Fruit fly (Drosophila melanogaster): ENCODE data around the gene bond.

Gene bond

dm6 chr3R:22536504-22537423 lies 13.7 kb upstream of the bond start (continued):
- TF ChIP-seq HLH4C (GFP tag; IDR thresholded peaks at IDR 0.05; ENCODE audit: partially characterized antibody) = no peak
- TF ChIP-seq CG10565 (GFP tag; optimal IDR thresholded peaks at IDR 0.05) = no peak
- peak; percentile 40 for TF ChIP-seq CG2712 (tag; optimal IDR thresholded peaks at IDR 0.05)
- TF ChIP-seq HLH3B (GFP tag; IDR thresholded peaks at IDR 0.05) = no peak
- no peak for TF ChIP-seq hbn (GFP tag; IDR thresholded peaks at IDR 0.05; ENCODE audit: partially characterized antibody)
- 0 out of 2 replicates have a peak, but pooled peaks have one; percentile 9 for TF ChIP-seq H2.0 (GFP tag; IDR thresholded peaks at IDR 0.05)
- no peak for TF ChIP-seq CG7271 (tag; optimal IDR thresholded peaks at IDR 0.05)
- peak; percentile 33 for TF ChIP-seq bab2 (GFP tag; optimal IDR thresholded peaks at IDR 0.05)
- TF ChIP-seq CG42726 (GFP tag; IDR thresholded peaks at IDR 0.05; ENCODE audit: partially characterized antibody) = no peak
- no peak for TF ChIP-seq ro (GFP tag; IDR thresholded peaks at IDR 0.05)
- no peak for TF ChIP-seq ssp (GFP tag; IDR thresholded peaks at IDR 0.05)
- peak; percentile 37 for TF ChIP-seq CG10267 (tag; optimal IDR thresholded peaks at IDR 0.05)
- no peak for TF ChIP-seq CG4328 (GFP tag; optimal IDR thresholded peaks at IDR 0.05)
- TF ChIP-seq CG3163 (GFP tag; optimal IDR thresholded peaks at IDR 0.05) = no peak

dm6 chr3R:22538877-22539276 lies 11.6 kb upstream of the bond start:
- TF ChIP-seq CG3065 (GFP tag; optimal IDR thresholded peaks at IDR 0.05) (no peak), Sox102F (GFP tag; optimal IDR thresholded peaks at IDR 0.05) (peak; percentile 52), Hr51 (GFP tag; optimal IDR thresholded peaks at IDR 0.05) (peak in 1 of 2 experiments; percentile 50), gem (tag; optimal IDR thresholded peaks at IDR 0.05) (peak; percentile 36), CG10267 (tag; optimal IDR thresholded peaks at IDR 0.05) (no peak), CG7928 (GFP tag; optimal IDR thresholded peaks at IDR 0.05) (no peak), CG2712 (tag; optimal IDR thresholded peaks at IDR 0.05) (peak; percentile 6), CG10366 (GFP tag; IDR thresholded peaks at IDR 0.05) (peak; percentile 29; the same call in 1 of the 2 replicates), pan (optimal IDR thresholded peaks at IDR 0.05) (no peak), pan (GFP tag; optimal IDR thresholded peaks at IDR 0.05 in 1 of 2, IDR thresholded peaks at IDR 0.05 in 1 of 2) (peak in 1 of 2 experiments; percentile 21), row (GFP tag; IDR thresholded peaks at IDR 0.05) (0 out of 3 replicates have a peak, but pooled peaks have one; percentile 17), CG11504 (tag; optimal IDR thresholded peaks at IDR 0.05) (peak; percentile 38), CG4707 (GFP tag; optimal IDR thresholded peaks at IDR 0.05) (no peak), CG17359 (tag; optimal IDR thresholded peaks at IDR 0.05) (peak; percentile 13), ind (GFP tag; optimal IDR thresholded peaks at IDR 0.05) (no peak), bcd (GFP tag; optimal IDR thresholded peaks at IDR 0.05) (no peak), CG32532 (GFP tag; IDR thresholded peaks at IDR 0.05) (0 out of 2 replicates have a peak, but pooled peaks have one; percentile 13), tap (tag; optimal IDR thresholded peaks at IDR 0.05) (no peak), sens (GFP tag) (peak; percentile 60), CG14441 (GFP tag; IDR thresholded peaks at IDR 0.05) (0 out of 2 replicates have a peak, but pooled peaks have one; percentile 20), Med (GFP tag) (peak; percentile 37), aop (GFP tag; IDR thresholded peaks at IDR 0.05) (no peak), Ets65A (GFP tag) (peak; percentile 57), BtbVII (GFP tag; optimal IDR thresholded peaks at IDR 0.05) (no peak), phol (tag; optimal IDR thresholded peaks at IDR 0.05) (no peak), dmrt99B (tag; optimal IDR thresholded peaks at IDR 0.05) (peak; percentile 48), ro (GFP tag; IDR thresholded peaks at IDR 0.05) (no peak), sr (GFP tag; IDR thresholded peaks at IDR 0.05) (no peak), org-1 (GFP tag; optimal IDR thresholded peaks at IDR 0.05) (no peak)

All from whole organism, embryonic.